Fruit fly (Drosophila melanogaster) whole organism, prepupa: ENCODE measurements around the gene RhoGAP5A.

Experiments
- Blimp-1 ChIP-seq: fragments of 200-800 bp; sonication (Bioruptor generic); optimal IDR thresholded peaks from 3 replicates; lab custom pipeline; 2017; ENCODE audit warnings: missing biosample characterization, missing genetic modification characterization, mild to moderate bottlenecking, moderate library complexity, missing genetic modification reagents
- CG10631 ChIP-seq: fragments of 200-800 bp; sonication (Bioruptor generic); optimal IDR thresholded peaks from 2 replicates; lab custom pipeline; 2016; ENCODE audit warnings: missing biosample characterization, missing genetic modification characterization
- CG10669 ChIP-seq: fragments of 200-800 bp; sonication (Bioruptor generic); optimal IDR thresholded peaks from 3 replicates; lab custom pipeline; 2018; ENCODE audit warnings: missing biosample characterization, mild to moderate bottlenecking, missing genetic modification characterization, moderate library complexity
- CG11902 ChIP-seq: fragments of 200-800 bp; sonication (Bioruptor generic); optimal IDR thresholded peaks from 3 replicates; lab custom pipeline; 2016; ENCODE audit warnings: missing biosample characterization, missing genetic modification characterization
- CG15336 ChIP-seq: fragments of 200-800 bp; sonication (Bioruptor generic); IDR thresholded peaks from 2 replicates; pipeline ENCODE4 v1.3.6; 2022; ENCODE audit warnings: missing biosample characterization, missing genetic modification characterization
- CG1621 ChIP-seq: fragments of 200-800 bp; sonication (Bioruptor generic); optimal IDR thresholded peaks from 3 replicates; lab custom pipeline; 2018; ENCODE audit warnings: missing biosample characterization, mild to moderate bottlenecking, missing genetic modification characterization
- CG3032 ChIP-seq: fragments of 200-800 bp; optimal IDR thresholded peaks from 2 replicates; lab custom pipeline; 2019; ENCODE audit warnings: missing biosample characterization, mild to moderate bottlenecking, missing genetic modification characterization, moderate library complexity
- CG32006 ChIP-seq: fragments of 200-800 bp; sonication (Bioruptor generic); optimal IDR thresholded peaks from 3 replicates; lab custom pipeline; 2017; ENCODE audit warnings: missing biosample characterization, mild to moderate bottlenecking, missing genetic modification characterization
- CG34406 ChIP-seq: fragments of 200-800 bp; sonication (Bioruptor generic); optimal IDR thresholded peaks from 3 replicates; lab custom pipeline; 2016; ENCODE audit warnings: missing biosample characterization, missing genetic modification characterization
- CG3919 ChIP-seq: fragments of 200-800 bp; sonication (Bioruptor generic); optimal IDR thresholded peaks from 3 replicates; lab custom pipeline; 2016; ENCODE audit warnings: missing biosample characterization, missing genetic modification characterization
- CG6163 ChIP-seq: fragments of 200-800 bp; sonication (Bioruptor generic); IDR thresholded peaks from 3 replicates; pipeline ENCODE4 v1.3.6; 2022; ENCODE audit warnings: missing biosample characterization, missing genetic modification characterization
- CG6276 ChIP-seq: fragments of 200-800 bp; sonication (Bioruptor generic); optimal IDR thresholded peaks from 2 replicates; lab custom pipeline; 2017; ENCODE audit warnings: missing biosample characterization, mild to moderate bottlenecking, missing genetic modification characterization
- CG6792 ChIP-seq: fragments of 200-800 bp; sonication (Bioruptor generic); optimal IDR thresholded peaks from 3 replicates; lab custom pipeline; 2016; ENCODE audit warnings: missing biosample characterization, missing genetic modification characterization
- CG6808 ChIP-seq: fragments of 200-800 bp; sonication (Bioruptor generic); optimal IDR thresholded peaks from 3 replicates; lab custom pipeline; 2017; ENCODE audit warnings: missing biosample characterization, missing genetic modification characterization, mild to moderate bottlenecking, moderate library complexity, missing genetic modification reagents
- CG6854 ChIP-seq: fragments of 200-800 bp; sonication (Bioruptor generic); optimal IDR thresholded peaks from 2 replicates; lab custom pipeline; 2017; ENCODE audit warnings: missing biosample characterization, mild to moderate bottlenecking, missing genetic modification characterization
- CG7368 ChIP-seq: fragments of 200-800 bp; sonication (Bioruptor generic); optimal IDR thresholded peaks from 3 replicates; lab custom pipeline; 2016; ENCODE audit warnings: missing biosample characterization, missing genetic modification characterization
- CG8119 ChIP-seq: fragments of 200-800 bp; sonication (Bioruptor generic); IDR thresholded peaks from 3 replicates; pipeline ENCODE4 v1.3.6; 2022; ENCODE audit warnings: missing biosample characterization, missing genetic modification characterization
- CG8319 ChIP-seq: fragments of 200-800 bp; sonication (Bioruptor generic); optimal IDR thresholded peaks from 3 replicates; lab custom pipeline; 2016; ENCODE audit warnings: missing biosample characterization, missing genetic modification characterization
- CG8632 ChIP-seq: fragments of 200-800 bp; sonication (Bioruptor generic); optimal IDR thresholded peaks from 3 replicates; lab custom pipeline; 2016; ENCODE audit warnings: missing biosample characterization, missing genetic modification characterization
- CG9139 ChIP-seq: fragments of 200-800 bp; sonication (Bioruptor generic); optimal IDR thresholded peaks from 3 replicates; lab custom pipeline; 2017; ENCODE audit warnings: missing biosample characterization, mild to moderate bottlenecking, missing genetic modification characterization
- Eip78C ChIP-seq: fragments of 200-800 bp; sonication (Bioruptor generic); peaks from one replicate; lab custom pipeline; 2016; ENCODE audit warnings: missing biosample characterization, missing genetic modification characterization
- Eip93F ChIP-seq: fragments of 200-800 bp; sonication (Bioruptor generic); optimal IDR thresholded peaks from 2 replicates; lab custom pipeline; 2016; ENCODE audit warnings: missing biosample characterization, mild to moderate bottlenecking, missing genetic modification characterization
- Ets21C ChIP-seq: fragments of 200-800 bp; sonication (Bioruptor generic); optimal IDR thresholded peaks from 3 replicates; lab custom pipeline; 2016; ENCODE audit warnings: missing biosample characterization, missing genetic modification characterization
- Ets96B ChIP-seq: fragments of 200-800 bp; optimal IDR thresholded peaks from 2 replicates; lab custom pipeline; 2019; ENCODE audit warnings: missing biosample characterization, mild to moderate bottlenecking, missing genetic modification characterization, moderate library complexity
- Hr38 ChIP-seq: sonication (Bioruptor generic); optimal IDR thresholded peaks from 2 replicates; lab custom pipeline; 2016; ENCODE audit warnings: missing biosample characterization, missing genetic modification characterization
- Hr39 ChIP-seq: fragments of 200-800 bp; sonication (Bioruptor generic); optimal IDR thresholded peaks from 2 replicates; lab custom pipeline; 2016; ENCODE audit warnings: missing biosample characterization, missing genetic modification characterization
- Hr4 ChIP-seq: fragments of 200-800 bp; sonication (Bioruptor generic); optimal IDR thresholded peaks from 3 replicates; lab custom pipeline; 2016; ENCODE audit warnings: missing biosample characterization, missing genetic modification characterization
- Met ChIP-seq: fragments of 200-800 bp; sonication (Bioruptor generic); optimal IDR thresholded peaks from 3 replicates; lab custom pipeline; 2016; ENCODE audit warnings: missing biosample characterization, missing genetic modification characterization
- OdsH ChIP-seq: fragments of 200-800 bp; sonication (Bioruptor generic); optimal IDR thresholded peaks from 3 replicates; lab custom pipeline; 2016; ENCODE audit warnings: missing biosample characterization, missing genetic modification characterization
- Smox ChIP-seq: fragments of 200-800 bp; sonication (Bioruptor generic); optimal IDR thresholded peaks from 3 replicates; lab custom pipeline; 2016; ENCODE audit warnings: missing biosample characterization, missing genetic modification characterization
- Sox14 ChIP-seq: fragments of 200-800 bp; sonication (Bioruptor generic); optimal IDR thresholded peaks from 3 replicates; lab custom pipeline; 2016; ENCODE audit warnings: missing biosample characterization, missing genetic modification characterization
- Sox15 ChIP-seq: fragments of 200-800 bp; sonication (Bioruptor generic); optimal IDR thresholded peaks from 3 replicates; lab custom pipeline; 2016; ENCODE audit warnings: missing biosample characterization, missing genetic modification characterization
- achi ChIP-seq: fragments of 200-800 bp; sonication (Bioruptor generic); optimal IDR thresholded peaks from 3 replicates; lab custom pipeline; 2016; ENCODE audit warnings: missing biosample characterization, missing genetic modification characterization
- acj6 ChIP-seq: fragments of 200-800 bp; sonication (Bioruptor generic); optimal IDR thresholded peaks from 3 replicates; lab custom pipeline; 2016; ENCODE audit warnings: missing biosample characterization, missing genetic modification characterization
- cyc ChIP-seq: fragments of 200-800 bp; sonication (Bioruptor generic); optimal IDR thresholded peaks from 3 replicates; lab custom pipeline; 2016; ENCODE audit warnings: missing biosample characterization, missing genetic modification characterization
- dac ChIP-seq: fragments of 200-800 bp; sonication (Bioruptor generic); optimal IDR thresholded peaks from 2 replicates; lab custom pipeline; 2017; ENCODE audit warnings: missing biosample characterization, mild to moderate bottlenecking, missing genetic modification characterization
- dsx ChIP-seq: fragments of 200-800 bp; optimal IDR thresholded peaks from 3 replicates; lab custom pipeline; 2019; ENCODE audit warnings: missing biosample characterization, mild to moderate bottlenecking, missing genetic modification characterization, moderate library complexity; ENCODE audit not compliant: poor library complexity, severe bottlenecking
- eg ChIP-seq: fragments of 200-800 bp; sonication (Bioruptor generic); IDR thresholded peaks from 3 replicates; pipeline ENCODE4 v1.3.6; 2022; ENCODE audit warnings: missing biosample characterization, missing genetic modification characterization
- esn ChIP-seq: fragments of 200-800 bp; sonication (Bioruptor generic); optimal IDR thresholded peaks from 2 replicates; lab custom pipeline; 2016; ENCODE audit warnings: missing biosample characterization, mild to moderate bottlenecking, missing genetic modification characterization, moderate library complexity
- fd59A ChIP-seq: fragments of 200-800 bp; sonication (Bioruptor generic); optimal IDR thresholded peaks from 2 replicates; lab custom pipeline; 2017; ENCODE audit warnings: missing biosample characterization, mild to moderate bottlenecking, missing genetic modification characterization, missing genetic modification reagents
- fkh ChIP-seq: fragments of 200-800 bp; sonication (Bioruptor generic); optimal IDR thresholded peaks from 3 replicates; lab custom pipeline; 2017; ENCODE audit warnings: missing biosample characterization, mild to moderate bottlenecking, missing genetic modification characterization, moderate library complexity
- net ChIP-seq: fragments of 200-800 bp; sonication (Bioruptor generic); optimal IDR thresholded peaks from 3 replicates; lab custom pipeline; 2016; ENCODE audit warnings: missing biosample characterization, missing genetic modification characterization
- pdm3 ChIP-seq: fragments of 200-800 bp; sonication (Bioruptor generic); optimal IDR thresholded peaks from 3 replicates; lab custom pipeline; 2016; ENCODE audit warnings: missing biosample characterization, missing genetic modification characterization
- salr ChIP-seq, 2 experiments: fragments of 200-800 bp; sonication (Bioruptor generic); optimal IDR thresholded peaks; 3 replicates each; lab custom pipeline; 2016 to 2018; ENCODE audit warnings: missing biosample characterization in 2 of 2, missing genetic modification characterization in 2 of 2, mild to moderate bottlenecking in 1 of 2
- ss ChIP-seq, 2 experiments: fragments of 200-800 bp; sonication (Bioruptor generic); optimal IDR thresholded peaks; 2 replicates in 1 of 2; 3 replicates in 1 of 2; lab custom pipeline; 2017 to 2018; ENCODE audit warnings: mild to moderate bottlenecking in 2 of 2, missing biosample characterization in 2 of 2, missing genetic modification characterization in 2 of 2, moderate library complexity in 1 of 2
- svp ChIP-seq: fragments of 200-800 bp; sonication (Bioruptor generic); peaks from one replicate; lab custom pipeline; 2016; ENCODE audit warnings: missing biosample characterization, missing genetic modification characterization
- topi ChIP-seq: fragments of 200-800 bp; sonication (Bioruptor generic); optimal IDR thresholded peaks from 3 replicates; lab custom pipeline; 2016; ENCODE audit warnings: missing biosample characterization, missing genetic modification characterization
- vri ChIP-seq: fragments of 200-800 bp; sonication (Bioruptor generic); optimal IDR thresholded peaks from 3 replicates; lab custom pipeline; 2016; ENCODE audit warnings: missing biosample characterization, mild to moderate bottlenecking, missing genetic modification characterization

Gene RhoGAP5A

DNA sequence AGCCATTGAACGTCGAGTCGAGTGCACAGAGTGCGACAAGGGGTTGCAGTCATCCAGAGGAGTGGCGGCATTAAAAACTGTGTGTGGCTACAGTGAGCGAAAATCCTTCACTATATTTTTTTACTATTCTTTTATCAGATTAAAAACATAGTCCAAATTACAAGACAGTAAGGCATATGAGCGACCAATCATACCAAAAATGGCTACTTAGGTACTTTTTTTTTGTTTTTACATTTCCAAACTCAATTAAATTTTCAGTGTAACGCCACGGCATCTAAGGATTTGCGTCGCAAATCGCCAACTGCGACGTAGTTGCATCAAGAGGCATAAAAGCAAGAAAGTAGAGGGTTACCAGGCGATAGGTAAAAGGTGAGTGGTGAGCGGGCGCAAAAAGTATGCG, 20.5 kb upstream of the RhoGAP5A start (continued):
- peak; percentile 3 for TF ChIP-seq dac
- TF ChIP-seq svp (GFP tag; lab: Kevin White, UChicago) = no peak
- TF ChIP-seq salr (GFP tag; optimal IDR thresholded peaks at IDR 0.05; lab: Kevin White, UChicago) = peak in 1 of 2 experiments; percentile 20
- peak; percentile 6 for TF ChIP-seq acj6 (GFP tag; lab: Kevin White, UChicago)
- peak; percentile 4 for TF ChIP-seq CG10631
- TF ChIP-seq OdsH (GFP tag; lab: Kevin White, UChicago) = peak; percentile 23
- TF ChIP-seq CG11902 (GFP tag; lab: Kevin White, UChicago) = peak; percentile 12
- peak; percentile 28 for TF ChIP-seq Ets96B
- no peak for TF ChIP-seq dsx (GFP tag; lab: Kevin White, UChicago)
- TF ChIP-seq Blimp-1 = no peak
- TF ChIP-seq CG6163 (GFP tag; lab: Robert Waterston, UW) = peak; percentile 51
- no peak for TF ChIP-seq Eip93F
- TF ChIP-seq CG15336 (GFP tag; lab: Robert Waterston, UW) = peak; percentile 50; the same call in 1 of the 2 replicates
- peak; percentile 23 for TF ChIP-seq CG1621 (tag; lab: Kevin White, UChicago)
- no peak for TF ChIP-seq Sox14
- TF ChIP-seq pdm3 (GFP tag; lab: Kevin White, UChicago) = peak; percentile 16
- TF ChIP-seq CG3919 (GFP tag; lab: Kevin White, UChicago) = peak; percentile 22

- TF ChIP-seq Eip78C (peak; percentile 73), Hr4 (peak; percentile 18), fd59A (no peak), achi (GFP tag; lab: Kevin White, UChicago) (peak; percentile 38), CG15336 (GFP tag; lab: Robert Waterston, UW) (peak; percentile 68), CG7368 (GFP tag; lab: Kevin White, UChicago) (peak; percentile 25), Hr39 (GFP tag; lab: Kevin White, UChicago) (peak; percentile 38), CG8319 (GFP tag; lab: Kevin White, UChicago) (no peak), Ets96B (peak; percentile 35), net (GFP tag; lab: Kevin White, UChicago) (no peak), Ets21C (GFP tag; lab: Kevin White, UChicago) (no peak), CG9139 (GFP tag; lab: Kevin White, UChicago) (no peak), topi (GFP tag; lab: Kevin White, UChicago) (peak; percentile 15), vri (GFP tag; lab: Kevin White, UChicago) (peak; percentile 5), CG34406 (GFP tag; lab: Kevin White, UChicago) (no peak), CG8632 (GFP tag; lab: Kevin White, UChicago) (no peak), acj6 (GFP tag; lab: Kevin White, UChicago) (peak; percentile 10), cyc (GFP tag; lab: Kevin White, UChicago) (peak; percentile 26), esn (GFP tag; lab: Kevin White, UChicago) (no peak), ss (GFP tag; optimal IDR thresholded peaks at IDR 0.05; lab: Kevin White, UChicago) (no peak), Met (GFP tag; lab: Kevin White, UChicago) (peak; percentile 17), Sox15 (GFP tag; lab: Kevin White, UChicago) (no peak), CG6276 (GFP tag; lab: Kevin White, UChicago) (no peak), CG1621 (tag; lab: Kevin White, UChicago) (no peak), fkh (no peak), dsx (GFP tag; lab: Kevin White, UChicago) (no peak), Smox (GFP tag; lab: Kevin White, UChicago) (no peak), CG6792 (GFP tag; lab: Kevin White, UChicago) (no peak), OdsH (GFP tag; lab: Kevin White, UChicago) (peak; percentile 32), CG3032 (tag; lab: Kevin White, UChicago) (no peak), CG11902 (GFP tag; lab: Kevin White, UChicago) (no peak), CG8119 (GFP tag; lab: Robert Waterston, UW) (peak; percentile 28; the same call in 2 of the 3 replicates), CG32006 (GFP tag; lab: Kevin White, UChicago) (peak; percentile 16), CG6854 (GFP tag; lab: Kevin White, UChicago) (no peak), Sox14 (no peak), CG3919 (GFP tag; lab: Kevin White, UChicago) (peak; percentile 28), CG6808 (GFP tag; lab: Kevin White, UChicago) (no peak), Eip93F (no peak), CG10669 (GFP tag; lab: Kevin White, UChicago) (peak; percentile 33), CG6163 (GFP tag; lab: Robert Waterston, UW) (peak; percentile 76), eg (GFP tag; lab: Robert Waterston, UW) (peak; percentile 79), Hr38 (GFP tag; lab: Kevin White, UChicago) (no peak), Blimp-1 (no peak), salr (GFP tag; optimal IDR thresholded peaks at IDR 0.05; lab: Kevin White, UChicago) (no peak)
These were observed 20.0 kb upstream of the RhoGAP5A start for dm6 chrX:5638588-5638987.
